ENCODE assay signal across 3 worm cellular contexts in the genomic region with DNA sequence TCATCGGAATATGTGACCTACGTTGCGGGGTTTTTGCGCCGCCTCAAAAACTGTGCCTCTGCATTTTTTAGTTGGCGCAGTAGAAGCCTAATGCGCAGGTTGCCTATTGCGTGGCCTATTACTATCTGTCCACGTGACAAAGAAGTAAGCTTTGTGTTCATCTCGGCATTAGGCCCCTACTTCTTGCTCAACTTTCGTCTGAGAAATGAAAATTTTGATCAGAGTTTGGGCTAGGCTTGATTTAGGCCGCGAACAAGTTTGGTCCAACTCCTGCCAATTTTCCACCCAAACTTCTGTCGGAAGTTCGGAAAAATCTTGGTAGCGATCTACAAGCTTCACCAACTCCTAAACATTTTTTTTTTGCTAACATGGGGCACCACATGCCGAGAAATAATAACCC.
TF ChIP-seq lines count a peak whose summit lies in the region.

No protein-coding gene starts in this region.

TF ChIP-seq in whole organism, L1 larva, 84 proteins besides CTCF, POLR2A, EP300 and RAD21:
- TF ChIP-seq nhr-76 (tag; optimal IDR thresholded peaks at IDR 0.05; lab: Kevin White, UChicago) = no peak
- peak; percentile 42 for TF ChIP-seq nhr-85 (tag; lab: Kevin White, UChicago)

TF ChIP-seq in whole organism, L4 larva, 104 proteins besides CTCF, POLR2A, EP300 and RAD21:
- TF ChIP-seq mes-2 (tag; optimal IDR thresholded peaks at IDR 0.05; lab: Kevin White, UChicago; ENCODE audit: poor library complexity, severe bottlenecking) (no peak), tag-97 (GFP tag; IDR thresholded peaks at IDR 0.05; lab: Robert Waterston, UW) (no peak), aha-1 (tag; lab: Kevin White, UChicago) (peak; percentile 92), duxl-1 (tag; optimal IDR thresholded peaks at IDR 0.05; lab: Kevin White, UChicago; ENCODE audit: poor library complexity) (no peak), nhr-111 (GFP tag; optimal IDR thresholded peaks at IDR 0.05; lab: Kevin White, UChicago) (no peak), dmd-8 (GFP tag; IDR thresholded peaks at IDR 0.05; lab: Robert Waterston, UW) (no peak), Y48G9A.11 (GFP tag; IDR thresholded peaks at IDR 0.05; lab: Robert Waterston, UW) (no peak), lsy-2 (tag; optimal IDR thresholded peaks at IDR 0.05; lab: Kevin White, UChicago) (no peak), php-3 (GFP tag; IDR thresholded peaks at IDR 0.05; lab: Robert Waterston, UW) (no peak)

TF ChIP-seq in whole organism, young adult, 124 proteins besides CTCF, POLR2A, EP300 and RAD21:
- TF ChIP-seq dox-1 (GFP tag; IDR thresholded peaks at IDR 0.05; lab: Robert Waterston, UW) = 0 out of 2 replicates have a peak, but pooled peaks have one; percentile 3
- no peak for TF ChIP-seq egl-44 (GFP tag; IDR thresholded peaks at IDR 0.05; lab: Robert Waterston, UW)
